Worm (Caenorhabditis elegans): ENCODE measurements around the gene lgc-37.

DNA sequence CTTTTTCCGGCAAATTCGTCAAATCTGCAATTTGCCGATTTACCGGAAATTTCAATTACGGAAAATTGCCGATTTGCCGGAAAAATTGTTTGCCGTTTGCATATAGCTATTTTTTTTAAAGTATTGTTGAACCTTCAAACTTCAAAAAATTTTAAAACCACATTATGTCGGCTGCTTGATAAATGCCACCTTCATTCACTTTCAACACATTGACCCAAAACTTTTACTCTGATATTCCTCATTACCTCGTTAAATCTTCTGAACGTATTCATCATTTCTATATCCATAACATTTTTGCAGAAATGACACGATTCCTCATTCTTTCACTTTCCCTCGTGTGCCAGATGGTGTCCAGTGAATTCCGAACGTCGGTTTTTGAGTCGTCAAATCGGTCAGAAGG, 44.1 kb downstream of the lgc-37 start, which contains the start of gene Y37D8A.3:
- TF ChIP-seq klf-2 (GFP tag; conservative IDR thresholded peaks at IDR 0.05) (no peak), flt-1 (GFP tag; IDR thresholded peaks at IDR 0.05) (no peak), ref-1 (GFP tag; conservative IDR thresholded peaks at IDR 0.05) (no peak)
